Fruit fly (Drosophila melanogaster) whole organism, embryonic: ENCODE measurements around the gene CG15283.

ENCODE experiments used
- Antp ChIP-seq: fragments of 200-800 bp; sonication (Bioruptor generic); optimal IDR thresholded peaks from 3 replicates; lab custom pipeline; 2016; ENCODE audit warnings: missing biosample characterization, missing genetic modification characterization
- Asciz ChIP-seq: fragments of 200-800 bp; sonication (Bioruptor generic); optimal IDR thresholded peaks from 2 replicates; lab custom pipeline; 2017; ENCODE audit warnings: missing biosample characterization, mild to moderate bottlenecking, missing genetic modification characterization, missing genetic modification reagents
- Blimp-1 ChIP-seq: fragments of 200-800 bp; sonication (Bioruptor generic); optimal IDR thresholded peaks from 3 replicates; lab custom pipeline; 2018; ENCODE audit warnings: missing biosample characterization, missing genetic modification characterization, mild to moderate bottlenecking, moderate library complexity, missing genetic modification reagents
- CG1233 ChIP-seq: fragments of 200-800 bp; sonication (Bioruptor generic); optimal IDR thresholded peaks from 4 replicates; lab custom pipeline; 2018; ENCODE audit warnings: missing biosample characterization, mild to moderate bottlenecking, missing genetic modification characterization
- CG12744 ChIP-seq: fragments of 200-800 bp; sonication (Bioruptor generic); optimal IDR thresholded peaks from 2 replicates; lab custom pipeline; 2016; ENCODE audit warnings: missing biosample characterization, missing genetic modification characterization
- CG13287 ChIP-seq: fragments of 200-800 bp; sonication (Bioruptor generic); IDR thresholded peaks from 2 replicates; pipeline ENCODE4 v1.3.6; 2022; ENCODE audit warnings: missing biosample characterization, missing genetic modification characterization; ENCODE audit not compliant: partially characterized antibody
- CG14014 ChIP-seq: fragments of 200-800 bp; sonication (Bioruptor generic); IDR thresholded peaks from 2 replicates; pipeline ENCODE4 v1.3.6; 2022; ENCODE audit warnings: missing biosample characterization, missing genetic modification characterization
- CG14441 ChIP-seq: fragments of 200-800 bp; sonication (Bioruptor generic); IDR thresholded peaks from 2 replicates; pipeline ENCODE4 v1.3.6; 2022; ENCODE audit warnings: missing biosample characterization, missing genetic modification characterization
- CG15269 ChIP-seq: fragments of 200-800 bp; sonication (Bioruptor generic); optimal IDR thresholded peaks from 2 replicates; lab custom pipeline; 2018; ENCODE audit warnings: missing biosample characterization, mild to moderate bottlenecking, missing genetic modification characterization, moderate library complexity
- CG1602 ChIP-seq: fragments of 200-800 bp; sonication (Bioruptor generic); optimal IDR thresholded peaks from 3 replicates; lab custom pipeline; 2016; ENCODE audit warnings: missing biosample characterization, missing genetic modification characterization
- CG17802 ChIP-seq: fragments of 200-800 bp; sonication (Bioruptor generic); optimal IDR thresholded peaks from 2 replicates; lab custom pipeline; 2018; ENCODE audit warnings: missing biosample characterization, mild to moderate bottlenecking, missing genetic modification characterization, moderate library complexity
- CG34376 ChIP-seq: fragments of 200-800 bp; sonication (Bioruptor generic); optimal IDR thresholded peaks from 2 replicates; lab custom pipeline; 2018; ENCODE audit warnings: missing biosample characterization, mild to moderate bottlenecking, missing genetic modification characterization
- CG4328 ChIP-seq: fragments of 200-800 bp; sonication (Bioruptor generic); optimal IDR thresholded peaks from 3 replicates; lab custom pipeline; 2017; ENCODE audit warnings: missing biosample characterization, missing genetic modification reagents, missing genetic modification characterization
- CG4707 ChIP-seq: fragments of 200-800 bp; sonication (Bioruptor generic); optimal IDR thresholded peaks from 2 replicates; lab custom pipeline; 2018; ENCODE audit warnings: missing biosample characterization, mild to moderate bottlenecking, missing genetic modification characterization, moderate library complexity
- CG4820 ChIP-seq: fragments of 200-800 bp; sonication (Bioruptor generic); optimal IDR thresholded peaks from 3 replicates; lab custom pipeline; 2016; ENCODE audit warnings: missing biosample characterization, missing genetic modification characterization
- CG4854 ChIP-seq: fragments of 200-800 bp; sonication (Bioruptor generic); optimal IDR thresholded peaks from 2 replicates; lab custom pipeline; 2016; ENCODE audit warnings: missing biosample characterization, missing genetic modification characterization, inconsistent platforms
- CG6683 ChIP-seq: fragments of 200-800 bp; sonication (Bioruptor generic); optimal IDR thresholded peaks from 2 replicates; lab custom pipeline; 2017; ENCODE audit warnings: missing biosample characterization, mild to moderate bottlenecking, missing genetic modification characterization, missing genetic modification reagents
- CG6854 ChIP-seq: fragments of 200-800 bp; sonication (Bioruptor generic); optimal IDR thresholded peaks from 3 replicates; lab custom pipeline; 2017; ENCODE audit warnings: missing biosample characterization, mild to moderate bottlenecking, missing genetic modification characterization
- CG9727 ChIP-seq: fragments of 200-800 bp; sonication (Bioruptor generic); optimal IDR thresholded peaks from 3 replicates; lab custom pipeline; 2017; ENCODE audit warnings: missing biosample characterization, mild to moderate bottlenecking, missing genetic modification characterization
- CTCF ChIP-seq: fragments of 200-800 bp; sonication (Bioruptor generic); optimal IDR thresholded peaks from 2 replicates; lab custom pipeline; 2017; ENCODE audit warnings: missing biosample characterization, mild to moderate bottlenecking, missing genetic modification characterization, moderate library complexity
- Camta ChIP-seq: fragments of 200-800 bp; sonication (Bioruptor generic); optimal IDR thresholded peaks from 2 replicates; lab custom pipeline; 2016; ENCODE audit warnings: missing biosample characterization, missing genetic modification characterization
- Doc3 ChIP-seq: fragments of 200-800 bp; sonication (Bioruptor generic); IDR thresholded peaks from 3 replicates; pipeline ENCODE4 v1.3.6; 2022; ENCODE audit warnings: missing biosample characterization, missing genetic modification characterization; ENCODE audit not compliant: partially characterized antibody
- Drgx ChIP-seq: fragments of 200-800 bp; sonication (Bioruptor generic); IDR thresholded peaks from 2 replicates; pipeline ENCODE4 v1.3.6; 2022; ENCODE audit warnings: missing biosample characterization, missing genetic modification characterization
- Fer3 ChIP-seq: fragments of 200-800 bp; sonication (Bioruptor generic); optimal IDR thresholded peaks from 2 replicates; lab custom pipeline; 2018; ENCODE audit warnings: missing biosample characterization, mild to moderate bottlenecking, missing genetic modification characterization, moderate library complexity
- HmgD ChIP-seq: fragments of 200-800 bp; sonication (Bioruptor generic); optimal IDR thresholded peaks from 3 replicates; lab custom pipeline; 2016; ENCODE audit warnings: missing biosample characterization, missing genetic modification characterization
- Hr51 ChIP-seq, 2 experiments: fragments of 200-800 bp; sonication (Bioruptor generic); optimal IDR thresholded peaks; 2 replicates in 1 of 2; 3 replicates in 1 of 2; lab custom pipeline; 2016 to 2018; ENCODE audit warnings: missing biosample characterization in 2 of 2, missing genetic modification characterization in 2 of 2, mild to moderate bottlenecking in 1 of 2, moderate library complexity in 1 of 2
- Kr ChIP-seq: fragments of 200-800 bp; sonication (Bioruptor generic); optimal IDR thresholded peaks from 2 replicates; lab custom pipeline; 2017; ENCODE audit warnings: missing biosample characterization, mild to moderate bottlenecking, missing genetic modification characterization
- MESR4 ChIP-seq: fragments of 200-800 bp; sonication (Bioruptor generic); optimal IDR thresholded peaks from 2 replicates; lab custom pipeline; 2018; ENCODE audit warnings: missing biosample characterization, mild to moderate bottlenecking, missing genetic modification characterization, moderate library complexity
- Myb ChIP-seq: fragments of 200-800 bp; sonication (Bioruptor generic); optimal IDR thresholded peaks from 2 replicates; lab custom pipeline; 2016; ENCODE audit warnings: missing biosample characterization, missing genetic modification characterization
- Rx ChIP-seq: fragments of 200-800 bp; sonication (Bioruptor generic); IDR thresholded peaks from 2 replicates; pipeline ENCODE4 v1.3.6; 2022; ENCODE audit warnings: missing biosample characterization, missing genetic modification characterization
- Stat92E ChIP-seq, 3 experiments: fragments of >200 bp in 2 of 3; fragments of 200-800 bp in 1 of 3; sonication (Bioruptor generic) in 1 of 3; optimal IDR thresholded peaks; 2 replicates each; lab custom pipeline; 2017 to 2019; ENCODE audit warnings: missing biosample characterization in 3 of 3, missing genetic modification characterization in 3 of 3, mild to moderate bottlenecking in 1 of 3, moderate library complexity in 1 of 3
- Vsx1 ChIP-seq: fragments of 200-800 bp; sonication (Bioruptor generic); optimal IDR thresholded peaks from 2 replicates; lab custom pipeline; 2017; ENCODE audit warnings: missing biosample characterization, mild to moderate bottlenecking, missing genetic modification characterization, missing genetic modification reagents
- amos ChIP-seq: fragments of 200-800 bp; sonication (Bioruptor generic); IDR thresholded peaks from 2 replicates; pipeline ENCODE4 v1.3.6; 2022; ENCODE audit warnings: missing biosample characterization, missing genetic modification characterization; ENCODE audit not compliant: partially characterized antibody
- crc ChIP-seq: fragments of 200-800 bp; sonication (Bioruptor generic); optimal IDR thresholded peaks from 2 replicates; lab custom pipeline; 2016; ENCODE audit warnings: missing biosample characterization, missing genetic modification characterization
- crol ChIP-seq: fragments of 200-800 bp; sonication (Bioruptor generic); IDR thresholded peaks from 2 replicates; pipeline ENCODE4 v1.3.6; 2022; ENCODE audit warnings: missing biosample characterization, missing genetic modification characterization
- danr ChIP-seq: fragments of 200-800 bp; sonication (Bioruptor generic); IDR thresholded peaks from 2 replicates; pipeline ENCODE4 v1.3.6; 2022; ENCODE audit warnings: missing biosample characterization, missing genetic modification characterization
- dati ChIP-seq: fragments of 200-800 bp; sonication (Bioruptor generic); IDR thresholded peaks from 2 replicates; pipeline ENCODE4 v1.3.6; 2022; ENCODE audit warnings: missing biosample characterization, missing genetic modification characterization
- dmrt99B ChIP-seq: fragments of 200-800 bp; sonication (Bioruptor generic); optimal IDR thresholded peaks from 2 replicates; lab custom pipeline; 2018; ENCODE audit warnings: missing biosample characterization, mild to moderate bottlenecking, missing genetic modification characterization, moderate library complexity
- eve ChIP-seq, 2 experiments: fragments of >200 bp; optimal IDR thresholded peaks; 2 replicates each; lab custom pipeline; 2017; ENCODE audit warnings: missing biosample characterization in 2 of 2, missing genetic modification characterization in 2 of 2
- fd64A ChIP-seq: fragments of 200-800 bp; sonication (Bioruptor generic); optimal IDR thresholded peaks from 3 replicates; lab custom pipeline; 2018; ENCODE audit warnings: missing biosample characterization, mild to moderate bottlenecking, missing genetic modification characterization
- gce ChIP-seq: fragments of 200-800 bp; sonication (Bioruptor generic); IDR thresholded peaks from 3 replicates; pipeline ENCODE4 v1.3.6; 2022; ENCODE audit warnings: missing biosample characterization, missing genetic modification characterization
- jing ChIP-seq: fragments of 200-800 bp; sonication (Bioruptor generic); optimal IDR thresholded peaks from 2 replicates; lab custom pipeline; 2018; ENCODE audit warnings: missing biosample characterization, mild to moderate bottlenecking, missing genetic modification characterization
- maf-S ChIP-seq: fragments of 200-800 bp; sonication (Bioruptor generic); optimal IDR thresholded peaks from 2 replicates; lab custom pipeline; 2016; ENCODE audit warnings: missing biosample characterization, missing genetic modification characterization
- pan ChIP-seq, 4 experiments: fragments of >200 bp in 3 of 4; fragments of 200-800 bp in 1 of 4; sonication (Bioruptor generic) in 1 of 4; optimal IDR thresholded peaks in 3 of 4; IDR thresholded peaks in 1 of 4; 2 replicates each; pipeline versions ENCODE4 v1.3.6 to Lab custom; 2017 to 2022; ENCODE audit warnings: missing biosample characterization in 2 of 4, missing genetic modification characterization in 2 of 4, mixed read lengths in 1 of 4
- schlank ChIP-seq: fragments of 200-800 bp; sonication (Bioruptor generic); optimal IDR thresholded peaks from 2 replicates; lab custom pipeline; 2018; ENCODE audit warnings: missing biosample characterization, mild to moderate bottlenecking, missing genetic modification characterization
- so ChIP-seq: fragments of 200-800 bp; sonication (Bioruptor generic); IDR thresholded peaks from 3 replicates; pipeline ENCODE4 v1.3.6; 2022; ENCODE audit warnings: missing biosample characterization, missing genetic modification characterization
- tup ChIP-seq: fragments of 200-800 bp; sonication (Bioruptor generic); optimal IDR thresholded peaks from 2 replicates; lab custom pipeline; 2016; ENCODE audit warnings: missing biosample characterization, mild to moderate bottlenecking, missing genetic modification characterization, moderate library complexity
- vvl ChIP-seq: fragments of 200-800 bp; sonication (Bioruptor generic); IDR thresholded peaks from 2 replicates; pipeline ENCODE4 v1.3.6; 2022; ENCODE audit warnings: missing biosample characterization, missing genetic modification characterization
- z ChIP-seq: fragments of 200-800 bp; sonication (Bioruptor generic); IDR thresholded peaks from 3 replicates; pipeline ENCODE4 v1.3.6; 2022; ENCODE audit warnings: missing biosample characterization, missing genetic modification characterization
- zf30C ChIP-seq: fragments of 200-800 bp; sonication (Bioruptor generic); optimal IDR thresholded peaks from 3 replicates; lab custom pipeline; 2018; ENCODE audit warnings: missing biosample characterization, mild to moderate bottlenecking, missing genetic modification characterization

CG15283 gene

DNA sequence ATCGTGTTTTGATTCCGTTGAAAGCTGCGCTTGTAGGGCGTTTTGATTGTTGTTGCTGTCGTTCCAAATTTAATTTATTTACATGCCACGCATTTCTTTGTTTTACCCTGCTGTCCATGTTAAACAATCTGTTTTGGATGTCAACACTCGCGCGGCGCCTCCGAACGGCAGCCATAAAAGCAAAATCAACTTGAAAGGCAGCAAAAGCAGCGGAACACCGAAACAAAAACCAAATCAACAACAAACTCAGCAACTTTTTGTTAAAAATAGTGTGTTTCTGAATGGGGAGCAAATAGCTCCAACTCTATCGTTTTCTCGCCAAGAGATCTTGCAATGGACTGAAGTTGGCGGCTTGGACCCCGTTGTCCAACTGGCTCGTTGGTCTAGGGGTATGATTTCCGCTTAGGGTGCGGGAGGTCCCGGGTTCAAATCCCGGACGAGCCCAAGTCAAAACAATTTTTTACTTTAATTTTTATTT is 44.8 kb upstream of the CG15283 start (continued):
- TF ChIP-seq dati (no peak), CTCF (GFP tag; lab: Kevin White, UChicago) (no peak), schlank (tag; lab: Kevin White, UChicago) (no peak), CG1602 (no peak), Fer3 (tag; lab: Kevin White, UChicago) (no peak), CG15269 (tag; lab: Kevin White, UChicago) (peak; percentile 14), CG6683 (GFP tag; lab: Kevin White, UChicago) (no peak), CG17802 (no peak), Vsx1 (GFP tag; lab: Kevin White, UChicago) (no peak), crol (GFP tag; lab: Robert Waterston, UW) (no peak), Myb (no peak), Camta (GFP tag; lab: Kevin White, UChicago) (no peak), gce (GFP tag; lab: Robert Waterston, UW) (0 out of 3 replicates have a peak, but pooled peaks have one; percentile 34), Kr (no peak), Asciz (no peak), dmrt99B (peak; percentile 5), fd64A (GFP tag; lab: Kevin White, UChicago) (no peak), CG13287 (GFP tag; lab: Robert Waterston, UW) (peak; percentile 42; the same call in 1 of the 2 replicates), maf-S (GFP tag; lab: Kevin White, UChicago) (no peak), so (GFP tag; lab: Robert Waterston, UW) (no peak), zf30C (no peak), CG4328 (GFP tag; lab: Kevin White, UChicago) (no peak), vvl (GFP tag; lab: Robert Waterston, UW) (peak; percentile 53), eve (GFP tag; optimal IDR thresholded peaks at IDR 0.05; lab: Kevin White, UChicago) (no peak), CG14014 (GFP tag; lab: Robert Waterston, UW) (0 out of 2 replicates have a peak, but pooled peaks have one; percentile 6), Stat92E (GFP tag; optimal IDR thresholded peaks at IDR 0.05; lab: Kevin White, UChicago) (no peak), CG1233 (no peak), Rx (GFP tag; lab: Robert Waterston, UW) (no peak), HmgD (GFP tag; lab: Kevin White, UChicago) (no peak), amos (GFP tag; lab: Robert Waterston, UW) (peak; percentile 78), CG9727 (no peak), crc (GFP tag; lab: Kevin White, UChicago) (no peak), Blimp-1 (GFP tag; lab: Kevin White, UChicago) (no peak), CG4854 (no peak), danr (GFP tag; lab: Robert Waterston, UW) (no peak), Hr51 (GFP tag; optimal IDR thresholded peaks at IDR 0.05; lab: Kevin White, UChicago) (no peak), CG12744 (no peak), jing (GFP tag; lab: Kevin White, UChicago) (no peak), CG4820 (GFP tag; lab: Kevin White, UChicago) (no peak), CG4707 (peak; percentile 8), z (0 out of 3 replicates have a peak, but pooled peaks have one; percentile 31), pan (optimal IDR thresholded peaks at IDR 0.05; lab: Kevin White, UChicago) (no peak), pan (GFP tag; optimal IDR thresholded peaks at IDR 0.05 in 1 of 2, IDR thresholded peaks at IDR 0.05 in 1 of 2) (no peak), CG6854 (GFP tag; lab: Kevin White, UChicago) (no peak), Doc3 (GFP tag; lab: Robert Waterston, UW) (no peak), tup (no peak), CG34376 (GFP tag; lab: Kevin White, UChicago) (no peak), CG14441 (no peak), Drgx (GFP tag; lab: Robert Waterston, UW) (0 out of 2 replicates have a peak, but pooled peaks have one; percentile 25), MESR4 (GFP tag; lab: Kevin White, UChicago) (no peak), Antp (GFP tag; lab: Kevin White, UChicago) (no peak)
